Fruit fly (Drosophila melanogaster) whole organism, wandering third instar larva: ENCODE results near the gene Dup99B.

Source experiments
- Abd-B ChIP-seq: fragments of >200 bp; optimal IDR thresholded peaks from 2 replicates; lab custom pipeline; 2017; ENCODE audit warnings: missing biosample characterization, missing genetic modification characterization
- CG32264 ChIP-seq: fragments of 200-800 bp; sonication (Bioruptor generic); optimal IDR thresholded peaks from 2 replicates; lab custom pipeline; 2016; ENCODE audit warnings: missing biosample characterization, missing genetic modification characterization
- CrebA ChIP-seq: fragments of 200-800 bp; sonication (Bioruptor generic); optimal IDR thresholded peaks from 2 replicates; lab custom pipeline; 2016; ENCODE audit warnings: missing biosample characterization, mild to moderate bottlenecking, missing genetic modification characterization, borderline replicate concordance
- Dfd ChIP-seq: fragments of >200 bp; optimal IDR thresholded peaks from 2 replicates; lab custom pipeline; 2017; ENCODE audit warnings: missing biosample characterization, missing genetic modification characterization
- Dif ChIP-seq: fragments of 200-275, 200-300 bp; sonication (Bioruptor generic); optimal IDR thresholded peaks from 2 replicates; lab custom pipeline; 2018; ENCODE audit warnings: missing biosample characterization, missing genetic modification characterization; ENCODE audit not compliant: partially characterized antibody
- GATAd ChIP-seq: sonication (Bioruptor generic); optimal IDR thresholded peaks from 2 replicates; lab custom pipeline; 2016; ENCODE audit warnings: missing biosample characterization, missing genetic modification characterization
- HLH106 ChIP-seq: fragments of 200-800 bp; optimal IDR thresholded peaks from 3 replicates; lab custom pipeline; 2019; ENCODE audit warnings: missing biosample characterization, mild to moderate bottlenecking, missing genetic modification characterization, moderate library complexity
- Hnf4 ChIP-seq: fragments of 200-800 bp; sonication (Bioruptor generic); optimal IDR thresholded peaks from 2 replicates; lab custom pipeline; 2016; ENCODE audit warnings: missing biosample characterization, mild to moderate bottlenecking, missing genetic modification characterization
- Hr78 ChIP-seq: fragments of >200 bp; optimal IDR thresholded peaks from 2 replicates; lab custom pipeline; 2017; ENCODE audit warnings: missing biosample characterization, missing genetic modification characterization
- Hr83 ChIP-seq: fragments of 200-300 bp; sonication (Bioruptor generic); optimal IDR thresholded peaks from 2 replicates; lab custom pipeline; 2016; ENCODE audit warnings: missing biosample characterization, mild to moderate bottlenecking, missing genetic modification characterization, moderate library complexity; ENCODE audit not compliant: poor library complexity, severe bottlenecking
- Mio ChIP-seq: sonication (Bioruptor generic); optimal IDR thresholded peaks from 2 replicates; lab custom pipeline; 2016; ENCODE audit warnings: missing biosample characterization, missing genetic modification characterization
- OdsH ChIP-seq: fragments of 200-800 bp; sonication (Bioruptor generic); optimal IDR thresholded peaks from 2 replicates; lab custom pipeline; 2016; ENCODE audit warnings: missing biosample characterization, mild to moderate bottlenecking, missing genetic modification characterization
- Sp1 ChIP-seq: fragments of 200-800 bp; sonication (Bioruptor generic); optimal IDR thresholded peaks from 3 replicates; lab custom pipeline; 2019; ENCODE audit warnings: missing biosample characterization, mild to moderate bottlenecking, missing genetic modification characterization, moderate library complexity
- Vsx2 ChIP-seq: fragments of 200-300, 225-300 bp; sonication (Bioruptor generic); optimal IDR thresholded peaks from 2 replicates; lab custom pipeline; 2018; ENCODE audit warnings: missing biosample characterization, missing genetic modification characterization; ENCODE audit not compliant: partially characterized antibody
- br ChIP-seq: fragments of 200-800 bp; sonication (Bioruptor generic); optimal IDR thresholded peaks from 2 replicates; lab custom pipeline; 2016; ENCODE audit warnings: missing biosample characterization, missing genetic modification characterization
- brk ChIP-seq: fragments of 200-800 bp; sonication (Bioruptor generic); optimal IDR thresholded peaks from 2 replicates; lab custom pipeline; 2016; ENCODE audit warnings: missing biosample characterization, mild to moderate bottlenecking, missing genetic modification characterization
- dl ChIP-seq, 2 experiments: fragments of 175-275, 200-275 bp in 1 of 2; fragments of 200-275 bp in 1 of 2; sonication (Bioruptor generic); optimal IDR thresholded peaks; lab custom pipeline; 2018; ENCODE audit warnings: mild to moderate bottlenecking in 2 of 2, missing biosample characterization in 2 of 2, missing genetic modification characterization in 2 of 2, moderate library complexity in 2 of 2; ENCODE audit not compliant: partially characterized antibody in 2 of 2, insufficient read depth in 1 of 2
- dsf ChIP-seq: sonication (Bioruptor generic); optimal IDR thresholded peaks from 2 replicates; lab custom pipeline; 2016; ENCODE audit warnings: missing biosample characterization, missing genetic modification characterization, borderline replicate concordance
- ey ChIP-seq: fragments of 200-800 bp; sonication (Bioruptor generic); optimal IDR thresholded peaks from 2 replicates; lab custom pipeline; 2016; ENCODE audit warnings: missing biosample characterization, missing genetic modification characterization
- foxo ChIP-seq, 2 experiments: fragments of 200-800 bp; sonication (Bioruptor generic); optimal IDR thresholded peaks; 2 replicates in 1 of 2; 3 replicates in 1 of 2; lab custom pipeline; 2016 to 2017; ENCODE audit warnings: missing biosample characterization in 2 of 2, missing genetic modification characterization in 2 of 2
- fru ChIP-seq: fragments of 200-800 bp; sonication (Bioruptor generic); optimal IDR thresholded peaks from 3 replicates; lab custom pipeline; 2016; ENCODE audit warnings: missing biosample characterization, mild to moderate bottlenecking, missing genetic modification characterization
- h ChIP-seq: fragments of 200-800 bp; sonication (Bioruptor generic); optimal IDR thresholded peaks from 3 replicates; lab custom pipeline; 2016; ENCODE audit warnings: missing biosample characterization, mild to moderate bottlenecking, missing genetic modification characterization
- lola ChIP-seq: fragments of >200 bp; optimal IDR thresholded peaks from 2 replicates; lab custom pipeline; 2017; ENCODE audit warnings: missing biosample characterization, missing genetic modification characterization
- pan ChIP-seq: fragments of >200 bp; optimal IDR thresholded peaks from 2 replicates; lab custom pipeline; 2017
- psq ChIP-seq: fragments of 200-800 bp; sonication (Bioruptor generic); optimal IDR thresholded peaks from 3 replicates; lab custom pipeline; 2017; ENCODE audit warnings: missing biosample characterization, mild to moderate bottlenecking, missing genetic modification characterization, moderate library complexity
- sage ChIP-seq: fragments of 200-800 bp; sonication (Bioruptor generic); optimal IDR thresholded peaks from 2 replicates; lab custom pipeline; 2016; ENCODE audit warnings: missing biosample characterization, mild to moderate bottlenecking, missing genetic modification characterization
- sv ChIP-seq: fragments of 200-800 bp; sonication (Bioruptor generic); optimal IDR thresholded peaks from 3 replicates; lab custom pipeline; 2016; ENCODE audit warnings: missing biosample characterization, missing genetic modification characterization
- usp ChIP-seq: fragments of >200 bp; optimal IDR thresholded peaks from 2 replicates; lab custom pipeline; 2017; ENCODE audit warnings: missing biosample characterization, missing genetic modification characterization
- woc ChIP-seq: sonication (Bioruptor generic); optimal IDR thresholded peaks from 2 replicates; lab custom pipeline; 2016; ENCODE audit warnings: missing biosample characterization, mild to moderate bottlenecking, missing genetic modification characterization

The Dup99B gene

DNA sequence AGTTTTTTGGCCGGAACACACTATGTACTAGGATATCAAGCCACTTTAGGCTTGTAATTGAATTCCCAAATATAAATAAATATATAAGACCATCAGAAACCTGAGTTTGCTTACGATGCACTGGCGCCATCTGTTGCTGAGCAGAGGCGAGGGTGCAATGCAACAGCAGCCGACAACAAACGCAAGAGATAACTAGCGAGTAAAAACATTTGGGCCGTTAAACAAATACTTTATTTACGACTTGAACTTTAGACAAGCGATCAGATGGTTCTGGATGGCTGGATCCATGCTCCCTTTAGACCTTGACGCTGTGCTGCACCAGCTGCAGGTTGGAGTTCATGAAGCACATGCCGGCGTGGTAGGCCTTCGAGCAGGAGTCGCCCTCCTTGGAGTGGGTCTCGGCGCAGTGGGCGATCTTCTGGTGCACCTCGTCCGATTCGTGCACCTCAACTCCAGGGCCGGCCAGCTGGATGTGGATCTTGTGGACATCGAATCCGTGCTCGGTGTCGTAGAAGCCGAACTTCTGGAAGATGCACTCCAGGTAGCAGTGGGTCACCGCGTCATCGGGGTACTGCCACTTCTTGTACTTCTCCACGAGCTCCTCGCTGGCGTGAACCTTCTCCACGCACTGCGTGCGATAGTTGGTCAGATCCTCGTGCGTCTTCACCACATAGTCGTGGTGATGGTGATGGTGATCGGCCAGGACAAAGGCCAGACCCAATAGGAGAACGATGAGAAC is 1.0 kb upstream of the Dup99B start:
- TF ChIP-seq Hr83 (peak; percentile 52), Hnf4 (GFP tag; lab: Kevin White, UChicago) (no peak), foxo (GFP tag; optimal IDR thresholded peaks at IDR 0.05; lab: Kevin White, UChicago) (no peak), CrebA (GFP tag; lab: Kevin White, UChicago) (no peak), brk (GFP tag; lab: Kevin White, UChicago) (peak; percentile 8), Mio (GFP tag; lab: Kevin White, UChicago) (no peak), pan (lab: Kevin White, UChicago) (no peak)

DNA sequence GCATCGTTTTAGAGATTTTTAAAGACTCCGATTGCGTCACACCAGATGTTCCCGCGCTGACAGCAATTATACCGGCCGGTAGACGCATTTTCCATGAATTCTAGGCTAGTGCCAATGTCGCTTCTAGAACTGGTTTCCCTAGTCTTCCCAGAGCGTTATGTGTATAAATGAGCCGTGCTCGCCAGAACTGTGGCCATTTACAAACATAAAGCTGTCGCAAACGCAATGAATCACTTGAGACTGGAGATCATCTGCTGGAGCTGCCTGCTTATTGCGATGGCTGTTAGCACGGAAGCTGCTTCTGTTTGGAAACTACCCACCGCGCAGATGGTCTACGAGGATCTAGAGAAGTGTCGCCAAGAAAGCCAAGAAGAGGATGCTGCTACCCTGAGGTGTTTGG is 863 bp downstream of the Dup99B start, which contains the start of gene Obp99d:
TSS of gene Obp99d (plus strand) at position 192 of the 400 bp plus-strand sequence.
- TF ChIP-seq CG32264 (no peak), sv (no peak), ey (GFP tag; lab: Kevin White, UChicago) (no peak), Abd-B (GFP tag; lab: Kevin White, UChicago) (no peak), Hr83 (no peak), Hnf4 (GFP tag; lab: Kevin White, UChicago) (no peak), pan (lab: Kevin White, UChicago) (no peak), Dif (GFP tag; lab: Kevin White, UChicago) (no peak), Hr78 (no peak), brk (GFP tag; lab: Kevin White, UChicago) (no peak), sage (GFP tag; lab: Kevin White, UChicago) (no peak), dsf (GFP tag; lab: Kevin White, UChicago) (no peak)

DNA sequence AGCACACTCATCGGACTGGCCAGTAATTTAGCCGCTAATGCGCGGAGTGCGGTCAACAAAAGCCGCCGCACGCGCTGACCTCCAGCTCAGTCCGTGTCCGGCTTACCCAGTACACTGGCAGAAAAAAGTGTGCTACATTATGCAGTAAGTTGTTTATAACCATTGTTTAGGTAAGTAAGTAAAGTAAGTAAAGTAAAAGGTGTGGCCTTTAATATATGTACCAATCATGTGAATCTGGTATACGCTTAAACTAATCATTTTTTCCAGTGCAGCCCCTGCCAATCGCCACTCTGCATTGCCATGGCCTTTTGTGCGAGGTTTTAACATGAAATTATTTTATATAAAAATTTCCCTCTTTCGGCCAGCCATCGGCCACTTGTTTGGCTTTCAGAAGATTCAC is 3.7 kb downstream of the Dup99B start:
- TF ChIP-seq sage (GFP tag; lab: Kevin White, UChicago) (no peak), Hr78 (no peak), OdsH (GFP tag; lab: Kevin White, UChicago) (no peak), HLH106 (tag; lab: Kevin White, UChicago) (no peak), Hnf4 (GFP tag; lab: Kevin White, UChicago) (no peak), lola (GFP tag; lab: Kevin White, UChicago) (no peak)
- TF ChIP-seq, all 38 proteins: peak for 0

DNA sequence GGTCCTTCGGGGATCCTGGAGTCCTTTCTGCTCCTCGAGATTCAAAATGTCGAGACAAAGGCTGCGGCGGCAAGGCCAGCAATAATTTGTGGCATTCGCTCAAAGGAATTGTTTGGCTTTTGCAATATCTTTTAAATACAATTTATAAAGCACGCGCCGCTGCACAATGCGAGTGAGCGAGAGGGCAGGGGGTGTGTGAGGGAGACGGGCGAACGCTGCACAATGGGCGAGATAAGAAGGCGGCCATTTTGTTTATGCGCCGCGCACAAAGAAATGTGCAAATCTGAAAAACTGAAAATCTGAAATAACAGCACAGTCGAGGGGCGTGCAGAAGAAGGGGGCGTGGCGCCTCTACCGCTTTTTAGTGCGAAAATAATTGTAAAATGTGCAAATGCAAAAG is 6.9 kb downstream of the Dup99B start:
- TF ChIP-seq Vsx2 (no peak), GATAd (no peak)

DNA sequence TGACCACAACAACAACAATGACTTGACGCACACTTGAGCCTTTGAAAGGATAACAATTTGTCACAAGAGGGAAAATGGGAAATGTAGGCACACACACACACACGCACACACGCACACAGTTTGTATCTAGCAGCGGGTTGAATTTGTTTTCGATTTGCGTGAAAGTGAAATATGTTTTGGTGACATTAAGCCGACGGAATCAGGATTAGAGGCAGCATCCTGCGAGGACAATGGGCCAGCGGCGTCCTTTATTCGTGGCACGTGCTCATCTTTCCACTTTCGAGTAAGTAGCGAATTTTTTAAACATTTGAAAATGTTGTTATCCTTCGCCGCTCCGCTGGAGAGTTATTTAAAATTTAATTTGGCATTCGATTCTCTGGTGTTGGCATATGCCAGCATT is 7.9 kb downstream of the Dup99B start:
- TF ChIP-seq Dif (GFP tag; lab: Kevin White, UChicago) (no peak), HLH106 (tag; lab: Kevin White, UChicago) (no peak), Dfd (GFP tag; lab: Kevin White, UChicago) (no peak), ey (GFP tag; lab: Kevin White, UChicago) (no peak), CG32264 (no peak), foxo (GFP tag; optimal IDR thresholded peaks at IDR 0.05; lab: Kevin White, UChicago) (no peak), usp (no peak), dsf (GFP tag; lab: Kevin White, UChicago) (no peak), Hr78 (no peak), psq (GFP tag; lab: Kevin White, UChicago) (no peak), Sp1 (no peak), GATAd (no peak), Vsx2 (no peak), brk (GFP tag; lab: Kevin White, UChicago) (no peak), woc (GFP tag; lab: Kevin White, UChicago) (no peak)

DNA sequence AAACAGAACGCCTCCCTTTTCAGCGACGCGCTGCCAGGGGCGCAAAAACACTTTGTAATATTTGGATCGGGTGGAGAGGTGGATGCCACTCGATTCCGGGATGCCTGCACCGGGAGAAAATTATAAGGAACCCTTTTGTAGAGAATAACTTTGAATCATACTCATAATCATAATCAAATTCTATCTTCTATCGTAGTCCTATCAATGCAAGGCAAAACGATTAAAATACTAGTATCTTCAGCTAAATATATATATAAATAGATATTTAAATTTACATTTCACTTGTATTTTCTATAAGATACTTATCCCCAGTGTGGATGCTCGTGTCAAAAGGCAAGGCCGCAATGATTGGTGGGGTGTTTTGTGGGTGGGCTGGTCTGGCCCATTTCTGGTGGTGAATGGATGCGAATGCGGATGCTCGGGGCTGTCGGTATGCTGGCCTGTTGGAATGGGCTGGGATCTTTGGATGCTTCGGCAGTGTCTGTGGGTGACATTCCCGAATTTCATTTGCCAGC is 9.3 kb downstream of the Dup99B start:
- TF ChIP-seq Hr78 (no peak), foxo (GFP tag; optimal IDR thresholded peaks at IDR 0.05; lab: Kevin White, UChicago) (peak in 1 of 2 experiments; percentile 6)

DNA sequence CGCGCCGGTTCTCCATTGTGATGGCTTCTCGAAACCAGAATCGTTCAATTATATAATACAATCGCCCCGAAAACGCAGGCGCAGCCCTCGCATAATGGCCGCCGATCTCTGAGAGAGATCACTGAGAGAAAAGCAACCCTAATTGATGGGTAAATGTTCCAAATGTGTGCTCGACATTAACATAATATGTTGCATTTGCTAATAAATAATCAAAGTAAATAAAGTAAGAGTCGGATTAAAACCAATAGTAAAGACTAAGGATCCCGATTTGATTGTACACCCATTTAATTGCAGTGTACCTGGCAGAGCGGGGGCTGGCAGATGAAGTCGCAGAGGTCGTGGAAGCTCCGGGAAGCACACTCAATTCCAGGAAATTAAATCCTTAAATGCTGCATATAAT is 10.6 kb downstream of the Dup99B start:
- TF ChIP-seq usp (no peak), Sp1 (no peak), foxo (GFP tag; optimal IDR thresholded peaks at IDR 0.05; lab: Kevin White, UChicago) (peak in 1 of 2 experiments; percentile 50), HLH106 (tag; lab: Kevin White, UChicago) (peak; percentile 45), br (GFP tag; lab: Kevin White, UChicago) (peak; percentile 30), h (GFP tag; lab: Kevin White, UChicago) (peak; percentile 61), dl (GFP tag; optimal IDR thresholded peaks at IDR 0.05; lab: Kevin White, UChicago; ENCODE audit: insufficient read depth in 1 of 2, partially characterized antibody in 2 of 2) (no peak), fru (GFP tag; lab: Kevin White, UChicago) (peak; percentile 47), ey (GFP tag; lab: Kevin White, UChicago) (peak; percentile 34)
